Worm (Caenorhabditis elegans) whole organism, mixed stage, embryonic: ENCODE measurements around the gene let-70.

Source experiments
- M03D4.4 ChIP-seq: sonication (generic microtip); optimal IDR thresholded peaks from 2 replicates; lab custom pipeline; 2017; ENCODE audit warnings: mild to moderate bottlenecking, missing genetic modification characterization, missing compliant biosample characterization
- blmp-1 ChIP-seq: fragments of 150-350 bp; optimal IDR thresholded peaks from 2 replicates; lab custom pipeline; 2014; ENCODE audit warnings: missing biosample characterization, missing genetic modification characterization
- ceh-39 ChIP-seq: fragments of 150-350 bp; optimal IDR thresholded peaks from 2 replicates; lab custom pipeline; 2014; ENCODE audit warnings: missing biosample characterization, missing genetic modification characterization
- ceh-83 ChIP-seq: fragments of 200-800 bp; sonication (Bioruptor generic); optimal IDR thresholded peaks from 2 replicates; lab custom pipeline; 2018; ENCODE audit warnings: mild to moderate bottlenecking, missing genetic modification characterization, missing compliant biosample characterization
- ces-1 ChIP-seq: fragments of 150-350 bp; optimal IDR thresholded peaks from 2 replicates; lab custom pipeline; 2014; ENCODE audit warnings: missing biosample characterization, missing genetic modification reagents, missing genetic modification characterization
- cnd-1 ChIP-seq: fragments of 200-800 bp; sonication (Bioruptor generic); optimal IDR thresholded peaks from 2 replicates; lab custom pipeline; 2018; ENCODE audit warnings: mild to moderate bottlenecking, missing genetic modification characterization, missing compliant biosample characterization
- drap-1 ChIP-seq: fragments of 200-800 bp; sonication (Bioruptor generic); optimal IDR thresholded peaks from 3 replicates; lab custom pipeline; 2018; ENCODE audit warnings: mild to moderate bottlenecking, missing genetic modification characterization, missing compliant biosample characterization
- elt-3 ChIP-seq: fragments of 150-350 bp; optimal IDR thresholded peaks from 2 replicates; lab custom pipeline; 2014; ENCODE audit warnings: missing biosample characterization, missing genetic modification characterization
- ham-2 ChIP-seq: fragments of 200-800 bp; sonication (Bioruptor generic); optimal IDR thresholded peaks from 2 replicates; lab custom pipeline; 2018; ENCODE audit warnings: mild to moderate bottlenecking, missing genetic modification characterization, missing compliant biosample characterization
- hlh-1 ChIP-seq: fragments of 150-350 bp; optimal IDR thresholded peaks from 2 replicates; lab custom pipeline; 2014; ENCODE audit warnings: missing biosample characterization, missing genetic modification reagents, missing genetic modification characterization
- lin-13 ChIP-seq: fragments of 150-350 bp; optimal IDR thresholded peaks from 2 replicates; lab custom pipeline; 2014; ENCODE audit warnings: missing biosample characterization, missing genetic modification characterization
- lin-32 ChIP-seq: fragments of 200-800 bp; sonication (Bioruptor generic); optimal IDR thresholded peaks from 2 replicates; lab custom pipeline; 2018; ENCODE audit warnings: mild to moderate bottlenecking, missing genetic modification characterization, missing compliant biosample characterization
- mab-5 ChIP-seq: fragments of 150-350 bp; optimal IDR thresholded peaks from 2 replicates; lab custom pipeline; 2014; ENCODE audit warnings: missing biosample characterization, missing genetic modification characterization
- mep-1 ChIP-seq: fragments of 150-350 bp; optimal IDR thresholded peaks from 2 replicates; lab custom pipeline; 2017; ENCODE audit warnings: missing biosample characterization, missing genetic modification reagents, missing genetic modification characterization, inconsistent platforms
- mls-2 ChIP-seq: sonication (generic microtip); optimal IDR thresholded peaks from 2 replicates; lab custom pipeline; 2016; ENCODE audit warnings: mild to moderate bottlenecking, missing genetic modification characterization, moderate library complexity, missing compliant biosample characterization
- nhr-2 ChIP-seq: fragments of 150-350 bp; optimal IDR thresholded peaks from 2 replicates; lab custom pipeline; 2014; ENCODE audit warnings: missing biosample characterization, missing genetic modification characterization
- nhr-237 ChIP-seq: fragments of 150-350 bp; optimal IDR thresholded peaks from 2 replicates; lab custom pipeline; 2014; ENCODE audit warnings: missing biosample characterization, missing genetic modification characterization
- nhr-28 ChIP-seq: fragments of 150-350 bp; optimal IDR thresholded peaks from 2 replicates; lab custom pipeline; 2014; ENCODE audit warnings: missing biosample characterization, missing genetic modification characterization
- nhr-76 ChIP-seq: sonication (generic microtip); optimal IDR thresholded peaks from 2 replicates; lab custom pipeline; 2017; ENCODE audit warnings: missing biosample characterization, missing genetic modification characterization
- pha-4 ChIP-seq: fragments of 150-350 bp; optimal IDR thresholded peaks from 2 replicates; lab custom pipeline; 2018; ENCODE audit warnings: missing biosample characterization, missing genetic modification reagents, missing genetic modification characterization
- sem-2 ChIP-seq: fragments of 200-800 bp; sonication (Bioruptor generic); optimal IDR thresholded peaks from 2 replicates; lab custom pipeline; 2018; ENCODE audit warnings: mild to moderate bottlenecking, missing genetic modification characterization, missing compliant biosample characterization
- sptf-1 ChIP-seq: sonication (generic microtip); optimal IDR thresholded peaks from 2 replicates; lab custom pipeline; 2017; ENCODE audit warnings: mild to moderate bottlenecking, missing genetic modification characterization, moderate library complexity, missing compliant biosample characterization
- tbx-8 ChIP-seq: fragments of 200-800 bp; sonication (Bioruptor generic); optimal IDR thresholded peaks from 2 replicates; lab custom pipeline; 2018; ENCODE audit warnings: mild to moderate bottlenecking, missing genetic modification characterization, moderate library complexity, missing compliant biosample characterization
- unc-120 ChIP-seq: sonication (generic microtip); optimal IDR thresholded peaks from 2 replicates; lab custom pipeline; 2017; ENCODE audit warnings: missing genetic modification characterization, missing compliant biosample characterization; ENCODE audit not compliant: poor library complexity, severe bottlenecking
- unc-39 ChIP-seq: fragments of 150-350 bp; optimal IDR thresholded peaks from 2 replicates; lab custom pipeline; 2014; ENCODE audit warnings: missing biosample characterization, missing genetic modification characterization
- unc-62 ChIP-seq: fragments of 150-350 bp; optimal IDR thresholded peaks from 2 replicates; lab custom pipeline; 2014; ENCODE audit warnings: missing biosample characterization, missing genetic modification reagents, missing genetic modification characterization

Gene let-70

ce11 chrIV:11080823-11081285 is 1.2 kb downstream of the let-70 start, which contains the start of gene atg-7:
TSS of gene atg-7 (minus strand) at chrIV:11081055.
- peak; percentile 14 for TF ChIP-seq ces-1 (GFP tag; lab: Kevin White, UChicago)
- TF ChIP-seq elt-3, result no peak
- TF ChIP-seq, all 35 proteins: peak for 1

DNA sequence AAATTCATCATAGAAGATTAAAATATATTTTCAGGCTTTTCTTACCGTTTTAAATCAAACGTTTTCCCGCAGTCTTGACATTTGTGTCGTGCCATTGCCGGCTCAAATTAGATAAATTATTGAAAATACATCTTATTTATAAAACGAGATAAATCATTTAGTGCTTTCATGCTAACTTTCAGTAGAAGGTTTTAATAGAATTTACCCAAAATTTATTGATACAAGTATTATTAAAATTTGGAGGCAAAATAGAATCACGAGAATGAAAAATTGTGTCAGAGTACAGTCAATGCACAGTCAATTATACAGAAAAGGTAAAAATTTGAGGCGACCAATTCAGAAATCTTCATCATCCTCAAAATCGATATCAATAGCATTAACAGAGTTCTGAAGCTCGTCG is 3.6 kb downstream of the let-70 start, which contains the start of gene Y5F2A.4:
Gene Y5F2A.4 (minus strand): TSS at position 101 of the 400 bp plus-strand sequence.
- TF ChIP-seq blmp-1 (tag; lab: Kevin White, UChicago), result no peak
- TF ChIP-seq, all 35 proteins: peak for 0

- peak; percentile 80 for TF ChIP-seq sptf-1 (tag; lab: Kevin White, UChicago)
- TF ChIP-seq tbx-8 (GFP tag; lab: Kevin White, UChicago), result peak; percentile 16
These were observed 11.2 kb downstream of the let-70 start for ce11 chrIV:11070895-11071294.

DNA sequence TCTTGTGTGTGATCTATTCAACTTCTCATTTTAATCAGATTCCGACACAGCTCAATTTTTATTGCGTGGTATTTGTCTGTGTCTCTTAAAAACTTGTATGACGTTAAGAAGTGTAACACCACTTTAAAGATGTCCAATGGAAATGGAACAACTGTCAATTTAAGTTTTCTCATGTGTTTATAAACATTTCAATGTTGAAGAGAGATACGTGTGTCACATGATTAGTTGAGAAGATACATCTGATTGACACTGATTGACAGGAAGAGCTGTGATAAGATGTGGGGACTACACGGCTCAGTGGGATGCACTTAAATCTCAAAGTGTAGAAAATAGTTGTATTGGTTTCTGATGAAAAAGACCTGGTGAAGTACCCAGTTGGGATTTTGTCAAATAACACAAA is 13.7 kb downstream of the let-70 start:
- TF ChIP-seq mls-2 (tag; lab: Kevin White, UChicago) (no peak), unc-62 (peak; percentile 100), unc-120 (peak; percentile 57), mab-5 (tag; lab: Kevin White, UChicago) (peak; percentile 62), hlh-1 (tag; lab: Kevin White, UChicago) (peak; percentile 68), sem-2 (GFP tag; lab: Kevin White, UChicago) (no peak)

- TF ChIP-seq lin-32 (GFP tag; lab: Kevin White, UChicago), result no peak
- no peak for TF ChIP-seq pha-4 (tag; lab: Kevin White, UChicago)
- peak; percentile 52 for TF ChIP-seq unc-62
- TF ChIP-seq nhr-28 (tag; lab: Kevin White, UChicago), result no peak
These were observed 15.1 kb downstream of the let-70 start, which contains the start of gene ttr-17 for ce11 chrIV:11067003-11067402. TSS of gene ttr-17 (minus strand) at chrIV:11067026.

DNA sequence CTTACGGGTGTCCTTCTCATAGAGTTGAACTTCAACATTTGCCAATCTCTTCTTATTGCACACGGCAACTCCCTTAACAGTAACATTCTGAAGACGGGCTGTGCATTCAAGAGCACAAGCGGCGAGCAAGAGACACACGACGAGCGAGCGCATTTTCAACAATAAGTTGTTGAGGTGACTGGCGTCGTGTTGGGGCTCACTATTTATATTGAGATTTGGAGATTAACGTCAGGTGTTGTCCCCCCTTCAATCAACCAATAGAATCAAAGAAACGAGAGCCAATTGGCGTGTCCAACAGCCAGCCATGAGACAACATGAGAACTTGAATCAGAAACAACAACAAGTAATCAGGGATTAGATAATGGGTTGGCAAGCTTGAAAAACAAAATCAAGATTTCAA is 18.1 kb downstream of the let-70 start, which contains the start of gene ttr-16:
Gene ttr-16 (minus strand): TSS at position 176 of the 400 bp plus-strand sequence.
- TF ChIP-seq cnd-1 (tag; lab: Kevin White, UChicago), result no peak
- TF ChIP-seq M03D4.4 (tag; lab: Kevin White, UChicago), result no peak
- no peak for TF ChIP-seq pha-4 (tag; lab: Kevin White, UChicago)
- TF ChIP-seq sem-2 (GFP tag; lab: Kevin White, UChicago), result no peak
- TF ChIP-seq tbx-8 (GFP tag; lab: Kevin White, UChicago), result no peak
- no peak for TF ChIP-seq mab-5 (tag; lab: Kevin White, UChicago)
- TF ChIP-seq unc-120, result peak; percentile 59
- peak; percentile 97 for TF ChIP-seq hlh-1 (tag; lab: Kevin White, UChicago)
- no peak for TF ChIP-seq nhr-76 (tag; lab: Kevin White, UChicago)
- TF ChIP-seq drap-1, result no peak
- TF ChIP-seq unc-62, result peak; percentile 80

DNA sequence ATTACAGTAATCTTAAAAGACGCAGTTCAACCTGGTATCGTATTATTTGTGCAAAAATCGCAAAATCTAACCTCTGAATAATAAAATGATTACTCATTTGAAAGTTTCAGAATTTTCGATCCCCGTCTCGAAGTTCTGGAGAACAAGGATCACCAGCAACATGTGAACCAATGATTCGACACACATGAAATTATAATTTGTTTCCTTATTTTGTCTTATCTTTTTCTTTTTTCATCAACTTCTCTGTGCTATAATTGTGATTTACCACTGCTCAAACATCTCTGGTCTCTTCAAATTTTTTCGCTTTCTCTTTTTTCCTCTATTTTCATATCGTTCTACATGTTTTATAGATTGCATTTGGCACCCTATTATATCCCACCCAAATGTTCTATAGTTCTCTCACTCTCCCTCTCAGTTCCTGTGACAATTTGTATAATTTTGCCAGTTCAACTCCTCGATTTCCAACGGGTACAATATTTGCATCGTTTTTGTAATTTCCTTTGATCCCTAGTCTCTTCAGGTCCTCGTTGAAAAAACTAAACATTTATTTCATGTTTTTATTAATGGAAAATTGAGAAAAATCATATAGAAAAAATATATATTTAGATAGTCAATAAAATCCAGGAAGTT is 19.0 kb downstream of the let-70 start:
- no peak for TF ChIP-seq hlh-1 (tag; lab: Kevin White, UChicago)
- TF ChIP-seq nhr-28 (tag; lab: Kevin White, UChicago), result no peak
- no peak for TF ChIP-seq ceh-39 (tag; lab: Kevin White, UChicago)
- TF ChIP-seq ham-2, result no peak
- TF ChIP-seq mls-2 (tag; lab: Kevin White, UChicago), result no peak
- no peak for TF ChIP-seq ces-1 (GFP tag; lab: Kevin White, UChicago)
- TF ChIP-seq mep-1 (tag; lab: Kevin White, UChicago), result no peak

DNA sequence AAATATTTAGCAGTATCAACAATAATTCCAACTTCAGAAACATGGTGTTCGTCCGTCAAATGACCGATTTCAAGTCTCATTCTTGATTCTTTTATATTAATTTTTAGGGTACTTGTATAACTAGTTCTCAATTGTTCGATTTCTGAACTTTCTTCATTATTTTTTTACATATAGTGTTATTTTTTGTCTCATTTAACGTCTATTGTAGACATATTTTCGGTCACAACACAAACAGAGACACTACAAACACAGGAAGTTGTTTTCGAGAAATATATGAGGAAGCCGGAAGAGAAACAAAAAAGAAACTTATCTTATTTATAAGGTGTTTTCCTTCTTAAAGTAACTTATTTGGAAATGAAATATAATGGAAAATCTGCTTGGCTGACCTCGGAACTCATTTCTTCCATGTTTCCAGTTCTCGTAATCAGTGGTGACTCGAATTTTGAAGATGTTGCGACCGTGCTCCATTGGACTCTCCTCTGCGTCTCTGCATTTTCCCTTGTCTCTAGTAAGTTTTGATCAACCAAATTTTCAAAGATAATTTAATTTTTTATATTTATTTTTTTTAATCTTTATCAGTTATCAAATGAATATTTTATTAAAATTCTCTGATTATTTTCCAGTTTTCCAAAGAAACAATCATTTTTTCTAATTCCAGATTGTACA is 28.3 kb downstream of the let-70 start, which contains the start of the genes F36H1.12 and lin-3:
Gene F36H1.12 (minus strand): TSS at position 51 of the 666 bp plus-strand sequence.
Gene lin-3 (plus strand): TSS at position 657 of the 666 bp plus-strand sequence.
- TF ChIP-seq ham-2, result no peak
- no peak for TF ChIP-seq cnd-1 (tag; lab: Kevin White, UChicago)
- no peak for TF ChIP-seq elt-3
- no peak for TF ChIP-seq mep-1 (tag; lab: Kevin White, UChicago)
- TF ChIP-seq unc-39 (tag; lab: Kevin White, UChicago), result no peak
- TF ChIP-seq sem-2 (GFP tag; lab: Kevin White, UChicago), result no peak
- TF ChIP-seq nhr-237 (tag; lab: Kevin White, UChicago), result no peak
- no peak for TF ChIP-seq unc-62
- TF ChIP-seq lin-13 (tag; lab: Kevin White, UChicago), result no peak
- no peak for TF ChIP-seq nhr-2 (tag; lab: Kevin White, UChicago)
- TF ChIP-seq ceh-83 (GFP tag; lab: Kevin White, UChicago), result no peak
- no peak for TF ChIP-seq blmp-1 (tag; lab: Kevin White, UChicago)
